Worm (Caenorhabditis elegans): ENCODE measurements around the gene F46C3.7.
"Not testable (repeated sequence)": the region's sequence is repeated elsewhere in the genome, so short reads cannot be mapped to it uniquely, and the experiment has no call there.

ce11 chrX:11439740-11440139, at the start of gene F46C3.7:
- not testable (repeated sequence) for TF ChIP-seq ces-1 (GFP tag; optimal IDR thresholded peaks at IDR 0.05); xbp-1 (tag; optimal IDR thresholded peaks at IDR 0.05); ama-1 (optimal IDR thresholded peaks at IDR 0.05); unc-130 (tag; optimal IDR thresholded peaks at IDR 0.05); nhr-237 (tag; optimal IDR thresholded peaks at IDR 0.05); alr-1 (tag; optimal IDR thresholded peaks at IDR 0.05; ENCODE audit: borderline replicate concordance); efl-1 (optimal IDR thresholded peaks at IDR 0.05); efl-1 (GFP tag; optimal IDR thresholded peaks at IDR 0.05 in 1 of 2); efl-3 (GFP tag; optimal IDR thresholded peaks at IDR 0.05); nhr-12 (tag; optimal IDR thresholded peaks at IDR 0.05); aly-2 (tag; optimal IDR thresholded peaks at IDR 0.05); lir-3 (tag; optimal IDR thresholded peaks at IDR 0.05; ENCODE audit: poor library complexity); mef-2 (tag; optimal IDR thresholded peaks at IDR 0.05); snpc-4 (tag; optimal IDR thresholded peaks at IDR 0.05); egl-27 (tag; optimal IDR thresholded peaks at IDR 0.05)

Data from whole organism, L1 larva.